Worm (Caenorhabditis elegans) whole organism, L2 larva: Measurements from ENCODE around the gene fbxc-47.

Experiments
- C34F6.9 ChIP-seq: fragments of 150-350 bp; optimal IDR thresholded peaks from 2 replicates; lab custom pipeline; 2014; ENCODE audit warnings: missing biosample characterization, missing genetic modification characterization
- F13H6.1 ChIP-seq: sonication (generic microtip); optimal IDR thresholded peaks from 2 replicates; lab custom pipeline; 2016; ENCODE audit warnings: missing genetic modification characterization, missing compliant biosample characterization
- R02D3.7 ChIP-seq: fragments of 150-350 bp; optimal IDR thresholded peaks from 2 replicates; lab custom pipeline; 2014; ENCODE audit warnings: missing biosample characterization, missing genetic modification characterization
- Y55F3AM.14 ChIP-seq: fragments of 200-800 bp; sonication (Bioruptor generic); optimal IDR thresholded peaks from 2 replicates; lab custom pipeline; 2018; ENCODE audit warnings: mild to moderate bottlenecking, missing genetic modification characterization, missing compliant biosample characterization
- ZK546.5 ChIP-seq: sonication (generic microtip); optimal IDR thresholded peaks from 2 replicates; lab custom pipeline; 2017; ENCODE audit warnings: missing biosample characterization, missing genetic modification characterization
- alr-1 ChIP-seq: fragments of 150-350 bp; optimal IDR thresholded peaks from 2 replicates; lab custom pipeline; 2014; ENCODE audit warnings: missing biosample characterization, missing genetic modification characterization
- ama-1 ChIP-seq: fragments of 150-350 bp; optimal IDR thresholded peaks from 2 replicates; lab custom pipeline; 2018; ENCODE audit warnings: inconsistent platforms
- ceh-16 ChIP-seq: fragments of 150-350 bp; optimal IDR thresholded peaks from 2 replicates; lab custom pipeline; 2014; ENCODE audit warnings: missing biosample characterization, missing genetic modification characterization
- ceh-82 ChIP-seq: fragments of 150-350 bp; optimal IDR thresholded peaks from 2 replicates; lab custom pipeline; 2014; ENCODE audit warnings: missing biosample characterization, missing genetic modification characterization
- crh-2 ChIP-seq: sonication (generic microtip); optimal IDR thresholded peaks from 2 replicates; lab custom pipeline; 2017; ENCODE audit warnings: missing biosample characterization, missing genetic modification characterization
- dmd-4 ChIP-seq: sonication (generic microtip); optimal IDR thresholded peaks from 2 replicates; lab custom pipeline; 2017; ENCODE audit warnings: missing biosample characterization, missing genetic modification characterization
- egl-27 ChIP-seq: sonication (generic microtip); optimal IDR thresholded peaks from 3 replicates; lab custom pipeline; 2017; ENCODE audit warnings: missing biosample characterization, missing genetic modification reagents, missing genetic modification characterization
- elt-1 ChIP-seq: fragments of 150-350 bp; optimal IDR thresholded peaks from 2 replicates; lab custom pipeline; 2014; ENCODE audit warnings: missing biosample characterization, missing genetic modification characterization
- gmeb-1 ChIP-seq: fragments of 150-350 bp; optimal IDR thresholded peaks from 2 replicates; lab custom pipeline; 2014; ENCODE audit warnings: missing biosample characterization, missing genetic modification characterization
- lin-39 ChIP-seq: fragments of 150-350 bp; optimal IDR thresholded peaks from 2 replicates; lab custom pipeline; 2014; ENCODE audit warnings: missing biosample characterization, missing genetic modification reagents, missing genetic modification characterization
- lsy-2 ChIP-seq, 2 experiments: fragments of 150-350 bp in 1 of 2; sonication (generic microtip) in 1 of 2; optimal IDR thresholded peaks; 2 replicates each; lab custom pipeline; 2014 to 2017; ENCODE audit warnings: missing biosample characterization in 2 of 2, missing genetic modification characterization in 2 of 2
- mab-5 ChIP-seq: fragments of 150-350 bp; optimal IDR thresholded peaks from 2 replicates; lab custom pipeline; 2014; ENCODE audit warnings: missing biosample characterization, missing genetic modification characterization
- nhr-12 ChIP-seq: fragments of 150-350 bp; optimal IDR thresholded peaks from 2 replicates; lab custom pipeline; 2014; ENCODE audit warnings: missing biosample characterization, missing genetic modification characterization
- nhr-21 ChIP-seq: fragments of 150-350 bp; optimal IDR thresholded peaks from 2 replicates; lab custom pipeline; 2014; ENCODE audit warnings: missing biosample characterization, missing genetic modification characterization
- nhr-23 ChIP-seq: fragments of 150-350 bp; optimal IDR thresholded peaks from 2 replicates; lab custom pipeline; 2014; ENCODE audit warnings: missing biosample characterization, missing genetic modification reagents, missing genetic modification characterization
- nhr-237 ChIP-seq: fragments of 150-350 bp; optimal IDR thresholded peaks from 2 replicates; lab custom pipeline; 2014; ENCODE audit warnings: missing biosample characterization, missing genetic modification characterization
- nhr-25 ChIP-seq: fragments of 150-350 bp; sonication (generic microtip); optimal IDR thresholded peaks from 3 replicates; lab custom pipeline; 2014; ENCODE audit warnings: missing biosample characterization, missing genetic modification characterization
- nhr-6 ChIP-seq: fragments of 150-350 bp; optimal IDR thresholded peaks from 2 replicates; lab custom pipeline; 2014; ENCODE audit warnings: missing biosample characterization, missing genetic modification characterization
- skn-1 ChIP-seq: sonication (generic microtip); optimal IDR thresholded peaks from 2 replicates; lab custom pipeline; 2017; ENCODE audit warnings: missing biosample characterization, missing genetic modification characterization
- sma-9 ChIP-seq, 2 experiments: fragments of 150-350 bp in 1 of 2; sonication (generic microtip) in 1 of 2; optimal IDR thresholded peaks; 2 replicates each; lab custom pipeline; 2014 to 2016; ENCODE audit warnings: missing genetic modification characterization in 2 of 2, mild to moderate bottlenecking in 1 of 2, missing biosample characterization in 1 of 2, missing compliant biosample characterization in 1 of 2, missing genetic modification reagents in 1 of 2, moderate library complexity in 1 of 2
- snpc-4 ChIP-seq: fragments of 150-350 bp; optimal IDR thresholded peaks from 2 replicates; lab custom pipeline; 2014; ENCODE audit warnings: missing biosample characterization, missing genetic modification characterization
- unc-55 ChIP-seq: fragments of 150-350 bp; sonication (generic microtip); optimal IDR thresholded peaks from 3 replicates; lab custom pipeline; 2014; ENCODE audit warnings: missing biosample characterization, missing genetic modification reagents, missing genetic modification characterization
- unc-62 ChIP-seq: fragments of 150-350 bp; optimal IDR thresholded peaks from 2 replicates; lab custom pipeline; 2014; ENCODE audit warnings: missing biosample characterization, missing genetic modification reagents, missing genetic modification characterization
- ztf-11 ChIP-seq: sonication (generic microtip); optimal IDR thresholded peaks from 2 replicates; lab custom pipeline; 2017; ENCODE audit warnings: missing biosample characterization, missing genetic modification characterization

fbxc-47 gene

ce11 chrIV:3853557-3853956, 48.2 kb downstream of the fbxc-47 start:
- TF ChIP-seq F13H6.1 (tag; lab: Kevin White, UChicago) (no peak), nhr-6 (no peak), ztf-11 (tag; lab: Kevin White, UChicago) (no peak), skn-1 (tag; lab: Kevin White, UChicago) (no peak), ZK546.5 (tag; lab: Kevin White, UChicago) (no peak), nhr-21 (tag; lab: Kevin White, UChicago) (no peak), ceh-82 (no peak), unc-62 (GFP tag; lab: Kevin White, UChicago) (no peak), nhr-12 (no peak), Y55F3AM.14 (GFP tag; lab: Kevin White, UChicago) (no peak), crh-2 (no peak), mab-5 (no peak), nhr-23 (tag; lab: Kevin White, UChicago) (no peak), alr-1 (tag; lab: Kevin White, UChicago) (no peak), C34F6.9 (tag; lab: Kevin White, UChicago) (no peak), sma-9 (GFP tag; optimal IDR thresholded peaks at IDR 0.05; lab: Kevin White, UChicago) (no peak), sma-9 (tag; optimal IDR thresholded peaks at IDR 0.05; lab: Kevin White, UChicago) (no peak), snpc-4 (no peak), dmd-4 (tag; lab: Kevin White, UChicago) (no peak)

ce11 chrIV:3854606-3855005, 49.3 kb downstream of the fbxc-47 start:
- TF ChIP-seq R02D3.7 (tag; lab: Kevin White, UChicago) (no peak), unc-55 (peak; percentile 59)

- TF ChIP-seq nhr-23 (tag; lab: Kevin White, UChicago) (no peak), ama-1 (lab: Kevin White, UChicago) (no peak), Y55F3AM.14 (GFP tag; lab: Kevin White, UChicago) (no peak), C34F6.9 (tag; lab: Kevin White, UChicago) (no peak), egl-27 (tag; lab: Kevin White, UChicago) (no peak), nhr-6 (no peak), elt-1 (tag; lab: Kevin White, UChicago) (no peak), crh-2 (no peak), gmeb-1 (tag; lab: Kevin White, UChicago) (no peak), nhr-25 (no peak), ceh-16 (tag; lab: Kevin White, UChicago) (no peak), ztf-11 (tag; lab: Kevin White, UChicago) (no peak), lsy-2 (tag; optimal IDR thresholded peaks at IDR 0.05; lab: Kevin White, UChicago) (no peak)
Measured at ce11 chrIV:3855543-3855942, 50.2 kb downstream of the fbxc-47 start, which contains the start of gene zag-1. zag-1 (plus strand) TSS chrIV:3855843.

ce11 chrIV:3856190-3856589, 50.9 kb downstream of the fbxc-47 start:
- TF ChIP-seq nhr-237 (tag; lab: Kevin White, UChicago) (no peak), nhr-25 (no peak), mab-5 (peak; percentile 62), lin-39 (tag; lab: Kevin White, UChicago) (no peak)
- TF ChIP-seq, all 48 proteins: peak for 1
